Worm (Caenorhabditis elegans) whole organism, L4 larva: ENCODE measurements around the gene knl-3.

Experiments
- D1046.2 ChIP-seq: fragments of 200-800 bp; sonication (Bioruptor generic); IDR thresholded peaks from 2 replicates; pipeline ENCODE4 v1.3.6; 2022; ENCODE audit warnings: missing genetic modification characterization, missing compliant biosample characterization
- F10B5.3 ChIP-seq: sonication (generic microtip); optimal IDR thresholded peaks from 2 replicates; lab custom pipeline; 2016; ENCODE audit warnings: mild to moderate bottlenecking, missing genetic modification characterization, missing compliant biosample characterization
- F44E2.7 ChIP-seq: fragments of 200-800 bp; sonication (Bioruptor generic); IDR thresholded peaks from 2 replicates; pipeline ENCODE4 v2.1.2; 2022; ENCODE audit warnings: missing genetic modification characterization, missing compliant biosample characterization
- T20F7.1 ChIP-seq: fragments of 200-800 bp; sonication (Bioruptor generic); optimal IDR thresholded peaks from 2 replicates; lab custom pipeline; 2018; ENCODE audit warnings: mild to moderate bottlenecking, missing genetic modification characterization, missing compliant biosample characterization
- Y75B8A.6 ChIP-seq: fragments of 200-800 bp; sonication (Bioruptor generic); IDR thresholded peaks from 2 replicates; pipeline ENCODE4 v1.3.6; 2022; ENCODE audit warnings: missing genetic modification reagents, missing genetic modification characterization, missing compliant biosample characterization
- ZK337.2 ChIP-seq: fragments of 200-800 bp; sonication (Bioruptor generic); IDR thresholded peaks from 2 replicates; pipeline ENCODE4 v1.3.6; 2022; ENCODE audit warnings: missing genetic modification reagents, missing genetic modification characterization, missing compliant biosample characterization
- ZK546.5 ChIP-seq, 2 experiments: sonication (generic microtip); optimal IDR thresholded peaks; 2 replicates each; lab custom pipeline; 2017; ENCODE audit warnings: missing biosample characterization in 2 of 2, missing genetic modification characterization in 2 of 2
- aly-2 ChIP-seq: sonication (generic microtip); optimal IDR thresholded peaks from 2 replicates; lab custom pipeline; 2018; ENCODE audit warnings: missing biosample characterization, missing genetic modification characterization
- ama-1 ChIP-seq: fragments of 150-350 bp; optimal IDR thresholded peaks from 2 replicates; lab custom pipeline; 2014; ENCODE audit warnings: inconsistent platforms, mixed read lengths
- arid-1 ChIP-seq: fragments of 200-800 bp; sonication (Bioruptor generic); conservative IDR thresholded peaks from 2 replicates; pipeline ENCODE4 v1.3.6; 2022; ENCODE audit warnings: missing genetic modification reagents, missing genetic modification characterization, missing compliant biosample characterization
- ceh-62 ChIP-seq: sonication (generic microtip); optimal IDR thresholded peaks from 2 replicates; lab custom pipeline; 2017; ENCODE audit warnings: missing biosample characterization, missing genetic modification characterization
- ces-1 ChIP-seq: fragments of 150-350 bp; sonication (generic microtip); optimal IDR thresholded peaks from 4 replicates; lab custom pipeline; 2014; ENCODE audit warnings: missing biosample characterization, missing genetic modification reagents, missing genetic modification characterization
- cey-2 ChIP-seq: sonication (generic microtip); optimal IDR thresholded peaks from 3 replicates; lab custom pipeline; 2017; ENCODE audit warnings: missing genetic modification characterization, mild to moderate bottlenecking, missing compliant biosample characterization, antibody characterized with exemption, borderline replicate concordance; ENCODE audit not compliant: insufficient read depth
- ctbp-1 ChIP-seq: fragments of 200-800 bp; sonication (Bioruptor generic); IDR thresholded peaks from 2 replicates; pipeline ENCODE4 v1.3.6; 2022; ENCODE audit warnings: missing genetic modification reagents, missing genetic modification characterization, missing compliant biosample characterization
- daf-19 ChIP-seq: fragments of 200-800 bp; sonication (Bioruptor generic); conservative IDR thresholded peaks from 2 replicates; pipeline ENCODE4 v1.3.6; 2022; ENCODE audit warnings: missing genetic modification characterization, missing compliant biosample characterization
- daf-8 ChIP-seq: fragments of 200-800 bp; sonication (Bioruptor generic); IDR thresholded peaks from 2 replicates; pipeline ENCODE4 v1.3.6; 2022; ENCODE audit warnings: missing genetic modification characterization, missing compliant biosample characterization
- dmd-6 ChIP-seq: fragments of 200-800 bp; sonication (Bioruptor generic); IDR thresholded peaks from 2 replicates; pipeline ENCODE4 v1.3.6; 2022; ENCODE audit warnings: missing genetic modification reagents, missing genetic modification characterization, missing compliant biosample characterization
- dmd-8 ChIP-seq: fragments of 200-800 bp; sonication (Bioruptor generic); IDR thresholded peaks from 2 replicates; pipeline ENCODE4 v1.3.6; 2022; ENCODE audit warnings: missing genetic modification characterization, missing compliant biosample characterization
- dmd-9 ChIP-seq: fragments of 200-800 bp; sonication (Bioruptor generic); IDR thresholded peaks from 2 replicates; pipeline ENCODE4 v1.3.6; 2022; ENCODE audit warnings: missing genetic modification reagents, missing genetic modification characterization, missing compliant biosample characterization
- egl-27 ChIP-seq: sonication (generic microtip); optimal IDR thresholded peaks from 3 replicates; lab custom pipeline; 2017; ENCODE audit warnings: missing biosample characterization, missing genetic modification reagents, missing genetic modification characterization
- fkh-10 ChIP-seq: fragments of 150-350 bp; optimal IDR thresholded peaks from 2 replicates; lab custom pipeline; 2014; ENCODE audit warnings: missing biosample characterization, missing genetic modification reagents, missing genetic modification characterization
- gei-8 ChIP-seq: fragments of 200-800 bp; sonication (Bioruptor generic); optimal IDR thresholded peaks from 2 replicates; lab custom pipeline; 2018; ENCODE audit warnings: mild to moderate bottlenecking, missing genetic modification characterization, missing compliant biosample characterization
- hlh-11 ChIP-seq: fragments of 200-800 bp; sonication (Bioruptor generic); optimal IDR thresholded peaks from 2 replicates; lab custom pipeline; 2018; ENCODE audit warnings: mild to moderate bottlenecking, missing genetic modification characterization, missing compliant biosample characterization
- hlh-30 ChIP-seq: sonication (generic microtip); optimal IDR thresholded peaks from 2 replicates; lab custom pipeline; 2017; ENCODE audit warnings: antibody characterized with exemption, mild to moderate bottlenecking, missing genetic modification characterization, missing compliant biosample characterization; ENCODE audit not compliant: insufficient read depth
- jun-1 ChIP-seq: fragments of 150-350 bp; optimal IDR thresholded peaks from 2 replicates; lab custom pipeline; 2014; ENCODE audit warnings: missing biosample characterization, missing genetic modification reagents, missing genetic modification characterization
- lin-1 ChIP-seq: fragments of 200-800 bp; sonication (Bioruptor generic); IDR thresholded peaks from 2 replicates; pipeline ENCODE4 v1.3.6; 2022; ENCODE audit warnings: missing genetic modification reagents, missing genetic modification characterization, missing compliant biosample characterization
- lin-13 ChIP-seq: fragments of 150-350 bp; optimal IDR thresholded peaks from 2 replicates; lab custom pipeline; 2014; ENCODE audit warnings: missing biosample characterization, missing genetic modification reagents, missing genetic modification characterization
- lir-3 ChIP-seq: sonication (generic microtip); optimal IDR thresholded peaks from 2 replicates; lab custom pipeline; 2016; ENCODE audit warnings: mild to moderate bottlenecking, missing genetic modification characterization, missing compliant biosample characterization
- madf-5 ChIP-seq, 2 experiments: fragments of 200-800 bp; sonication (Bioruptor generic); IDR thresholded peaks; 2 replicates each; pipeline ENCODE4 v1.3.6; 2022; ENCODE audit warnings: missing compliant biosample characterization in 2 of 2, missing genetic modification characterization in 2 of 2
- madf-9 ChIP-seq: fragments of 200-800 bp; sonication (Bioruptor generic); conservative IDR thresholded peaks from 2 replicates; pipeline ENCODE4 v1.3.6; 2022; ENCODE audit warnings: missing genetic modification reagents, missing genetic modification characterization, missing compliant biosample characterization
- mdl-1 ChIP-seq, 2 experiments: fragments of 150-350 bp in 1 of 2; sonication (generic microtip) in 1 of 2; optimal IDR thresholded peaks; 2 replicates each; lab custom pipeline; 2014 to 2017; ENCODE audit warnings: missing biosample characterization in 2 of 2, missing genetic modification characterization in 2 of 2
- mdt-29 ChIP-seq: fragments of 200-800 bp; sonication (Bioruptor generic); IDR thresholded peaks from 2 replicates; pipeline ENCODE4 v1.3.6; 2022; ENCODE audit warnings: missing genetic modification reagents, missing genetic modification characterization, missing compliant biosample characterization
- mes-2 ChIP-seq: sonication (generic microtip); optimal IDR thresholded peaks from 2 replicates; lab custom pipeline; 2016; ENCODE audit warnings: missing genotype, mild to moderate bottlenecking, missing genetic modification characterization, missing compliant biosample characterization; ENCODE audit not compliant: poor library complexity, severe bottlenecking
- nhr-102 ChIP-seq: sonication (generic microtip); optimal IDR thresholded peaks from 2 replicates; lab custom pipeline; 2016; ENCODE audit warnings: mild to moderate bottlenecking, missing genetic modification characterization, moderate library complexity, missing compliant biosample characterization
- nhr-25 ChIP-seq: sonication (generic microtip); optimal IDR thresholded peaks from 2 replicates; lab custom pipeline; 2017; ENCODE audit warnings: missing genetic modification characterization, mild to moderate bottlenecking, missing compliant biosample characterization, antibody characterized with exemption, moderate library complexity, borderline replicate concordance; ENCODE audit not compliant: insufficient read depth
- nhr-28 ChIP-seq: fragments of 150-350 bp; optimal IDR thresholded peaks from 2 replicates; lab custom pipeline; 2014; ENCODE audit warnings: missing biosample characterization, missing genetic modification characterization
- nhr-6 ChIP-seq: fragments of 150-350 bp; optimal IDR thresholded peaks from 2 replicates; lab custom pipeline; 2014; ENCODE audit warnings: missing biosample characterization, missing genetic modification characterization
- nhr-77 ChIP-seq: fragments of 150-350 bp; optimal IDR thresholded peaks from 2 replicates; lab custom pipeline; 2014; ENCODE audit warnings: missing biosample characterization, missing genetic modification characterization
- php-3 ChIP-seq: fragments of 200-800 bp; sonication (Bioruptor generic); IDR thresholded peaks from 2 replicates; pipeline ENCODE4 v1.3.6; 2022; ENCODE audit warnings: missing genetic modification reagents, missing genetic modification characterization, missing compliant biosample characterization
- saeg-2 ChIP-seq: fragments of 200-800 bp; sonication (Bioruptor generic); IDR thresholded peaks from 2 replicates; pipeline ENCODE4 v1.3.6; 2022; ENCODE audit warnings: missing genetic modification reagents, missing genetic modification characterization, missing compliant biosample characterization
- skn-1 ChIP-seq: fragments of 150-350 bp; optimal IDR thresholded peaks from 2 replicates; lab custom pipeline; 2014; ENCODE audit warnings: missing biosample characterization, missing genetic modification characterization
- spr-1 ChIP-seq: sonication (generic microtip); optimal IDR thresholded peaks from 2 replicates; lab custom pipeline; 2016; ENCODE audit warnings: mild to moderate bottlenecking, missing genetic modification characterization, missing compliant biosample characterization
- spr-3 ChIP-seq: fragments of 200-800 bp; sonication (Bioruptor generic); optimal IDR thresholded peaks from 2 replicates; lab custom pipeline; 2018; ENCODE audit warnings: mild to moderate bottlenecking, missing genetic modification characterization, missing compliant biosample characterization
- unc-130 ChIP-seq: sonication (generic microtip); optimal IDR thresholded peaks from 2 replicates; lab custom pipeline; 2016; ENCODE audit warnings: missing genetic modification reagents, missing genetic modification characterization, missing compliant biosample characterization
- unc-62 ChIP-seq, 3 experiments: fragments of 150-350 bp in 1 of 3; sonication (generic microtip); optimal IDR thresholded peaks in 2 of 3; peaks in 1 of 3; 1 replicate in 1 of 3; 2 replicates in 2 of 3; lab custom pipeline; 2014 to 2017; ENCODE audit warnings: missing biosample characterization in 3 of 3, missing genetic modification characterization in 3 of 3, missing genetic modification reagents in 3 of 3, missing genotype in 1 of 3
- zag-1 ChIP-seq: fragments of 150-350 bp; optimal IDR thresholded peaks from 2 replicates; lab custom pipeline; 2014; ENCODE audit warnings: missing biosample characterization, missing genetic modification characterization
- zfp-2 ChIP-seq: sonication (generic microtip); optimal IDR thresholded peaks from 2 replicates; lab custom pipeline; 2016; ENCODE audit warnings: mild to moderate bottlenecking, missing genetic modification characterization, missing compliant biosample characterization
- zip-11 ChIP-seq: fragments of 200-800 bp; sonication (Bioruptor generic); IDR thresholded peaks from 2 replicates; pipeline ENCODE4 v1.3.6; 2022; ENCODE audit warnings: missing genetic modification characterization, missing compliant biosample characterization
- ztf-11 ChIP-seq: fragments of 150-350 bp; optimal IDR thresholded peaks from 2 replicates; lab custom pipeline; 2014; ENCODE audit warnings: missing biosample characterization, missing genetic modification characterization
- ztf-7 ChIP-seq: fragments of 150-350 bp; optimal IDR thresholded peaks from 2 replicates; lab custom pipeline; 2014; ENCODE audit warnings: missing biosample characterization, missing genetic modification characterization

The knl-3 gene

DNA sequence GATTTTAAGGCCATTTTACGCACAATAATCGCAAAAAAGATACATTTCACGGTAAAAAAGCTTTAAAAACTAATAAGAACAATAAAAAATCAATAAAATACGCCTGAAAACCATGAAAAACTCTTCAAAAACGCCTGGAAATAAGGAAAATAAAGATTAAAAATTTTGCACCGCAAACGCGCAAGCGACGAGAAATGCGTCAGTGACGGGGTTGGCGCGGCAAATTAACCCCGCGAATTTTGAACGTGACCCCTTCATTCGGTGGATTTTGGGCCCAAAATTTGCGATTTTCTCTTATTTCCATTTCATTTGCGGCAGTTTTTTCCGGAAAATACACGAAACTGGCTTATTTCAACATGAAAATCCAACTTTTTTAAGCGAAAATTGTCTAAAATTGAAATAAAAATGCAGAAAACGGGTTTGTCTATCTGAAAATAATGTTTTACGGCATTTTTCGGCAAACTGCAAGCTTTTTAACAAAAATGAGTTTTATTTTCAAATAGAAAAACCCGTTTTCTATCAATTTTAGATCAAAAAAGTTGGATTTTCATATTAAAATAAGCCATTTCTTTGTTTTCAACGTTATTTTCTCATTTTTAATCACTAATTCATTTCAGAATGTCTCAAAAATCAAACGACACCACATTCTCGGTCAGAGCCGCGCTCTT lies at the start of gene knl-3:
knl-3 (plus strand) TSS at position 618 of the 668 bp plus-strand sequence.
- TF ChIP-seq nhr-6 (tag; lab: Kevin White, UChicago) (peak; percentile 57), spr-1 (tag; lab: Kevin White, UChicago) (peak; percentile 75), mes-2 (tag; lab: Kevin White, UChicago) (peak; percentile 93), ztf-7 (tag; lab: Kevin White, UChicago) (peak; percentile 70), madf-5 (GFP tag; IDR thresholded peaks at IDR 0.05; lab: Robert Waterston, UW) (no peak), unc-130 (GFP tag; lab: Kevin White, UChicago) (peak; percentile 85), madf-9 (GFP tag; lab: Robert Waterston, UW) (no peak), zfp-2 (tag; lab: Kevin White, UChicago) (peak; percentile 40), T20F7.1 (no peak), lin-13 (GFP tag; lab: Kevin White, UChicago) (peak; percentile 87), unc-62 (GFP tag; optimal IDR thresholded peaks at IDR 0.05 in 1 of 2; lab: Kevin White, UChicago) (no peak), unc-62 (tag; optimal IDR thresholded peaks at IDR 0.05; lab: Kevin White, UChicago) (no peak), ztf-11 (no peak), arid-1 (GFP tag; lab: Robert Waterston, UW) (peak; percentile 93), ces-1 (GFP tag; lab: Kevin White, UChicago) (no peak), zip-11 (GFP tag; lab: Robert Waterston, UW) (no peak), saeg-2 (GFP tag; lab: Robert Waterston, UW) (peak; percentile 78), skn-1 (tag; lab: Kevin White, UChicago) (no peak), nhr-25 (tag; lab: Kevin White, UChicago) (peak; percentile 67), nhr-102 (peak; percentile 87), nhr-77 (tag; lab: Kevin White, UChicago) (peak; percentile 85), dmd-6 (GFP tag; lab: Robert Waterston, UW) (peak; percentile 79), ceh-62 (no peak), hlh-30 (tag; lab: Kevin White, UChicago) (peak; percentile 81), lin-1 (peak; percentile 55; the same call in 1 of the 2 replicates), jun-1 (tag; lab: Kevin White, UChicago) (peak; percentile 67), daf-19 (no peak), ZK337.2 (GFP tag; lab: Robert Waterston, UW) (no peak), zag-1 (tag; lab: Kevin White, UChicago) (no peak), ZK546.5 (tag; optimal IDR thresholded peaks at IDR 0.05; lab: Kevin White, UChicago) (no peak), fkh-10 (GFP tag; lab: Kevin White, UChicago) (peak; percentile 68), mdt-29 (GFP tag; lab: Robert Waterston, UW) (peak; percentile 77; the same call in 1 of the 2 replicates), ama-1 (lab: Kevin White, UChicago) (no peak), F10B5.3 (peak; percentile 66), mdl-1 (tag; optimal IDR thresholded peaks at IDR 0.05; lab: Kevin White, UChicago) (peak in 1 of 2 experiments; percentile 32), daf-8 (GFP tag; lab: Robert Waterston, UW) (no peak), dmd-9 (GFP tag; lab: Robert Waterston, UW) (peak; percentile 81), F44E2.7 (GFP tag; lab: Robert Waterston, UW) (no peak), gei-8 (GFP tag; lab: Kevin White, UChicago) (no peak), lir-3 (no peak), Y75B8A.6 (no peak), php-3 (GFP tag; lab: Robert Waterston, UW) (peak; percentile 68), hlh-11 (tag; lab: Kevin White, UChicago) (peak; percentile 81), D1046.2 (GFP tag; lab: Robert Waterston, UW) (peak; percentile 72), aly-2 (no peak), dmd-8 (GFP tag; lab: Robert Waterston, UW) (no peak), egl-27 (tag; lab: Kevin White, UChicago) (no peak), nhr-28 (peak; percentile 66), spr-3 (GFP tag; lab: Kevin White, UChicago) (peak; percentile 78), cey-2 (tag; lab: Kevin White, UChicago) (no peak), ctbp-1 (GFP tag; lab: Robert Waterston, UW) (peak; percentile 80)
